Worm (Caenorhabditis elegans) whole organism, midembryonic: ENCODE data around the gene decr-1.3.

ENCODE experiments used
- T22C8.4 ChIP-seq: fragments of 200-800 bp; sonication (Bioruptor generic); IDR thresholded peaks from 2 replicates; pipeline ENCODE4 v1.3.6; 2022; ENCODE audit warnings: missing genetic modification characterization, missing compliant biosample characterization
- cog-1 ChIP-seq: sonication (generic microtip); optimal IDR thresholded peaks from 2 replicates; lab custom pipeline; 2016; ENCODE audit warnings: missing genetic modification characterization, missing compliant biosample characterization
- flt-1 ChIP-seq: fragments of 200-800 bp; sonication (Bioruptor generic); IDR thresholded peaks from 2 replicates; pipeline ENCODE4 v1.3.6; 2022; ENCODE audit warnings: missing genetic modification characterization, missing compliant biosample characterization
- klf-2 ChIP-seq: fragments of 200-800 bp; sonication (Bioruptor generic); conservative IDR thresholded peaks from 2 replicates; pipeline ENCODE4 v1.3.6; 2022; ENCODE audit warnings: missing genetic modification reagents, missing genetic modification characterization, missing compliant biosample characterization
- med-1 ChIP-seq: sonication (generic microtip); optimal IDR thresholded peaks from 2 replicates; lab custom pipeline; 2017; ENCODE audit warnings: missing genetic modification characterization, mild to moderate bottlenecking, missing compliant biosample characterization, antibody characterized with exemption, missing genetic modification reagents; ENCODE audit not compliant: insufficient read depth
- ztf-23 ChIP-seq: fragments of 200-800 bp; sonication (Bioruptor generic); IDR thresholded peaks from 2 replicates; pipeline ENCODE4 v1.3.6; 2022; ENCODE audit warnings: missing genetic modification reagents, missing genetic modification characterization, missing compliant biosample characterization
- ztf-29 ChIP-seq: fragments of 200-800 bp; sonication (Bioruptor generic); IDR thresholded peaks from 2 replicates; pipeline ENCODE4 v1.3.6; 2022; ENCODE audit warnings: missing genetic modification reagents, missing genetic modification characterization, missing compliant biosample characterization

DNA sequence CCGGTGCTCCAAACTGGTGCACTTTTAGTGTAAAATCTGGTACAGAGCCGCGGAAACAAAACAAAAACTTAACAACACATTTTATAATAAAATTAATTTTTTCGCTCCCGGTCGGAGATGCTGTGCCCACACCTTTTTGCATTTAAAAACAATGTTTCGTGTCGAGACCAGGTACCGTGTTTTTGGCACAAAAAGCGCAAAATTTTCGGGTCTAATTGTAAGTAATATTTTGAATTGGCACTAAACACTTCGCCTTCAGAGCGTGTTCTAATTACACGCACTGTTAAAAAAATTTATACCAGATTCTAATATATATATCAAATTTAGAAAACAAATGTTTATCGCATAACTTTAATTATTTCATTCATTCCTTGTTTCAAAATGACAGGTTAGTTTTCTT, 8.1 kb upstream of the decr-1.3 start, which contains the start of gene dylt-3:
- TF ChIP-seq flt-1 (GFP tag; lab: Robert Waterston, UW) (no peak), ztf-23 (GFP tag; lab: Robert Waterston, UW) (no peak), klf-2 (GFP tag; lab: Robert Waterston, UW) (no peak), med-1 (GFP tag; lab: Kevin White, UChicago) (no peak), T22C8.4 (no peak), cog-1 (no peak), ztf-29 (no peak)
